Worm (Caenorhabditis elegans) whole organism, midembryonic: ENCODE measurements around the gene Y80D4G.2.

Experiments used
- med-1 ChIP-seq: sonication (generic microtip); optimal IDR thresholded peaks from 2 replicates; lab custom pipeline; 2017; ENCODE audit warnings: missing genetic modification characterization, mild to moderate bottlenecking, missing compliant biosample characterization, antibody characterized with exemption, missing genetic modification reagents; ENCODE audit not compliant: insufficient read depth
- ref-1 ChIP-seq: fragments of 200-800 bp; sonication (Bioruptor generic); conservative IDR thresholded peaks from 2 replicates; pipeline ENCODE4 v1.3.6; 2022; ENCODE audit warnings: missing genetic modification reagents, missing genetic modification characterization, missing compliant biosample characterization

DNA sequence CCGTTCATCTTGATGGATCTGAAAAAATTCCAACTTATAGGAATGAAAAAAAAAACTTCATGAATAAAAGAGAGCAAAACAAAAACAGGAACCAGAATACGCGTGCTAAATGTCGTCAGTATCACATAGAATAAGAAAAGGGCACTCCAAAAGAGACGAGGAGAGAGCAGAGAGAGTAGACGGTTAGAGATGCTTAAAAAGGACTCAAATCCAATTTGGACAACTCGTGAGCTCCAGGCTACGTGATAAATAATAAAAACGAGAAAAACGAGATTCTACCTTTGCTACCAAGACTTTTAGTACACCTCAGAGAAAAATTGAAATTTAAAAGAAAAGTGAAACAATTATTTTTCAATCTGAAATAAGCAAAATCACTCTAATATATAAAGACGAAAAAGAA, 48.7 kb upstream of the Y80D4G.2 start, which contains the start of gene upp-1:
- no peak for TF ChIP-seq ref-1 (GFP tag; lab: Robert Waterston, UW)
- TF ChIP-seq med-1 (GFP tag; lab: Kevin White, UChicago), result no peak
